Fruit fly (Drosophila melanogaster) S2 (cell line): ENCODE measurements around the gene SIDL.

Experiments used
- CG8478 ChIP-seq: fragments of >200 bp; optimal IDR thresholded peaks from 2 replicates; lab custom pipeline; 2018
- CTCF ChIP-seq, 2 experiments: fragments of >200 bp; optimal IDR thresholded peaks; 2 replicates each; lab custom pipeline; 2018

DNA sequence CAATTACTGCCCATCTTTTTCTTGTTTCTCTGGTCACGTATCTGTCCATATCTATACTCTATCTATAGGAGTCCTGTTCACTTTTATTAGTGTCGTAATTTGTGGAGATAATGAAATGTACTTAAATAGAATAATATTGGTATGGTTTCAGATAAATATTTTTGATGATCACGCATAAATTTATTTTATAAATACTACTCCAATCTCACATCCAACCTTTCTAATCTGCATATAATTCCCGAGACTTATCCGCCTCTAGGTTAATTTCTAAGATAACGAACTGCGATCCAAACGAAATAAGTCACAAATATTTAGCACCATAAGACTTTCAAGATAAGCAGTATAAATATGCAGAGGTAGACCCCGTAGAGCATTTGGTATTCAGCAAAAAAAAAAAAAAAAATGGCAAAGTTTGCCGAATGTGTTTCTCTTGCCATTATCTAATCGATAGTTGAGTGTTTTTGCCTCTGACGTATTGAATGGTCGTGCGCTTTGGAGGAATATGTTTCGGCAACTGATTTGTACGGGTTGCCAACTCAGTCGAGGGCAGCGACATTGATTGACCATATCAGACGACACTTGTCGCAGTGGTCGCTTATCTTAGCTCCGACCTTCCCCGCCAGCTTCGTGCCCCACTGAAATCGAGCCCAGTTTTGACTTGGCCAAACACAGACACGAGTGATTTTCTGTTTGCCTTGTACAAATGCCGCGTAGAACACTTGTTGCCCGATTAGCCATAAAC is 20.5 kb downstream of the SIDL start:
- no peak for TF ChIP-seq CTCF (optimal IDR thresholded peaks at IDR 0.05; lab: Kevin White, UChicago)
- no peak for TF ChIP-seq CG8478 (lab: Kevin White, UChicago)
